Worm (Caenorhabditis elegans) whole organism, mixed stage, embryonic: ENCODE measurements around the gene F28C6.5.

Experiments used
- M03D4.4 ChIP-seq: sonication (generic microtip); optimal IDR thresholded peaks from 2 replicates; lab custom pipeline; 2017; ENCODE audit warnings: mild to moderate bottlenecking, missing genetic modification characterization, missing compliant biosample characterization
- bed-3 ChIP-seq: fragments of 200-800 bp; sonication (Bioruptor generic); optimal IDR thresholded peaks from 3 replicates; lab custom pipeline; 2018; ENCODE audit warnings: mild to moderate bottlenecking, missing genetic modification characterization, moderate library complexity, missing compliant biosample characterization
- ceh-39 ChIP-seq: fragments of 150-350 bp; optimal IDR thresholded peaks from 2 replicates; lab custom pipeline; 2014; ENCODE audit warnings: missing biosample characterization, missing genetic modification characterization
- ceh-43 ChIP-seq: fragments of 200-800 bp; sonication (Bioruptor generic); optimal IDR thresholded peaks from 2 replicates; lab custom pipeline; 2018; ENCODE audit warnings: mild to moderate bottlenecking, missing genetic modification characterization, moderate library complexity, missing compliant biosample characterization
- ceh-83 ChIP-seq: fragments of 200-800 bp; sonication (Bioruptor generic); optimal IDR thresholded peaks from 2 replicates; lab custom pipeline; 2018; ENCODE audit warnings: mild to moderate bottlenecking, missing genetic modification characterization, missing compliant biosample characterization
- ces-1 ChIP-seq: fragments of 150-350 bp; optimal IDR thresholded peaks from 2 replicates; lab custom pipeline; 2014; ENCODE audit warnings: missing biosample characterization, missing genetic modification reagents, missing genetic modification characterization
- elt-1 ChIP-seq: sonication (generic microtip); optimal IDR thresholded peaks from 2 replicates; lab custom pipeline; 2017; ENCODE audit warnings: missing genetic modification characterization, mild to moderate bottlenecking, missing compliant biosample characterization, antibody characterized with exemption, moderate library complexity, borderline replicate concordance; ENCODE audit not compliant: insufficient read depth
- flh-1 ChIP-seq: fragments of 200-800 bp; sonication (Bioruptor generic); optimal IDR thresholded peaks from 2 replicates; lab custom pipeline; 2018; ENCODE audit warnings: mild to moderate bottlenecking, missing genetic modification characterization, moderate library complexity, missing compliant biosample characterization
- ham-2 ChIP-seq: fragments of 200-800 bp; sonication (Bioruptor generic); optimal IDR thresholded peaks from 2 replicates; lab custom pipeline; 2018; ENCODE audit warnings: mild to moderate bottlenecking, missing genetic modification characterization, missing compliant biosample characterization
- hlh-1 ChIP-seq: fragments of 150-350 bp; optimal IDR thresholded peaks from 2 replicates; lab custom pipeline; 2014; ENCODE audit warnings: missing biosample characterization, missing genetic modification reagents, missing genetic modification characterization
- lin-13 ChIP-seq: fragments of 150-350 bp; optimal IDR thresholded peaks from 2 replicates; lab custom pipeline; 2014; ENCODE audit warnings: missing biosample characterization, missing genetic modification characterization
- lin-32 ChIP-seq: fragments of 200-800 bp; sonication (Bioruptor generic); optimal IDR thresholded peaks from 2 replicates; lab custom pipeline; 2018; ENCODE audit warnings: mild to moderate bottlenecking, missing genetic modification characterization, missing compliant biosample characterization
- lsy-2 ChIP-seq: fragments of 150-350 bp; optimal IDR thresholded peaks from 2 replicates; lab custom pipeline; 2014; ENCODE audit warnings: missing biosample characterization, missing genetic modification characterization
- mep-1 ChIP-seq: fragments of 150-350 bp; optimal IDR thresholded peaks from 2 replicates; lab custom pipeline; 2017; ENCODE audit warnings: missing biosample characterization, missing genetic modification reagents, missing genetic modification characterization, inconsistent platforms
- mls-2 ChIP-seq: sonication (generic microtip); optimal IDR thresholded peaks from 2 replicates; lab custom pipeline; 2016; ENCODE audit warnings: mild to moderate bottlenecking, missing genetic modification characterization, moderate library complexity, missing compliant biosample characterization
- nhr-12 ChIP-seq: fragments of 150-350 bp; optimal IDR thresholded peaks from 2 replicates; lab custom pipeline; 2014; ENCODE audit warnings: missing biosample characterization, missing genetic modification characterization
- nhr-2 ChIP-seq: fragments of 150-350 bp; optimal IDR thresholded peaks from 2 replicates; lab custom pipeline; 2014; ENCODE audit warnings: missing biosample characterization, missing genetic modification characterization
- nhr-237 ChIP-seq: fragments of 150-350 bp; optimal IDR thresholded peaks from 2 replicates; lab custom pipeline; 2014; ENCODE audit warnings: missing biosample characterization, missing genetic modification characterization
- nhr-28 ChIP-seq: fragments of 150-350 bp; optimal IDR thresholded peaks from 2 replicates; lab custom pipeline; 2014; ENCODE audit warnings: missing biosample characterization, missing genetic modification characterization
- nhr-76 ChIP-seq: sonication (generic microtip); optimal IDR thresholded peaks from 2 replicates; lab custom pipeline; 2017; ENCODE audit warnings: missing biosample characterization, missing genetic modification characterization
- pha-4 ChIP-seq: fragments of 150-350 bp; optimal IDR thresholded peaks from 2 replicates; lab custom pipeline; 2018; ENCODE audit warnings: missing biosample characterization, missing genetic modification reagents, missing genetic modification characterization
- sem-2 ChIP-seq: fragments of 200-800 bp; sonication (Bioruptor generic); optimal IDR thresholded peaks from 2 replicates; lab custom pipeline; 2018; ENCODE audit warnings: mild to moderate bottlenecking, missing genetic modification characterization, missing compliant biosample characterization
- snpc-4 ChIP-seq: fragments of 150-350 bp; optimal IDR thresholded peaks from 2 replicates; lab custom pipeline; 2014; ENCODE audit warnings: missing biosample characterization, missing genetic modification characterization
- sptf-1 ChIP-seq: sonication (generic microtip); optimal IDR thresholded peaks from 2 replicates; lab custom pipeline; 2017; ENCODE audit warnings: mild to moderate bottlenecking, missing genetic modification characterization, moderate library complexity, missing compliant biosample characterization
- tbx-8 ChIP-seq: fragments of 200-800 bp; sonication (Bioruptor generic); optimal IDR thresholded peaks from 2 replicates; lab custom pipeline; 2018; ENCODE audit warnings: mild to moderate bottlenecking, missing genetic modification characterization, moderate library complexity, missing compliant biosample characterization
- unc-120 ChIP-seq: sonication (generic microtip); optimal IDR thresholded peaks from 2 replicates; lab custom pipeline; 2017; ENCODE audit warnings: missing genetic modification characterization, missing compliant biosample characterization; ENCODE audit not compliant: poor library complexity, severe bottlenecking
- unc-39 ChIP-seq: fragments of 150-350 bp; optimal IDR thresholded peaks from 2 replicates; lab custom pipeline; 2014; ENCODE audit warnings: missing biosample characterization, missing genetic modification characterization
- unc-62 ChIP-seq: fragments of 150-350 bp; optimal IDR thresholded peaks from 2 replicates; lab custom pipeline; 2014; ENCODE audit warnings: missing biosample characterization, missing genetic modification reagents, missing genetic modification characterization
- zip-8 ChIP-seq: fragments of 150-350 bp; optimal IDR thresholded peaks from 2 replicates; lab custom pipeline; 2014; ENCODE audit warnings: missing biosample characterization, missing genetic modification characterization
- ztf-11 ChIP-seq: fragments of 150-350 bp; optimal IDR thresholded peaks from 2 replicates; lab custom pipeline; 2014; ENCODE audit warnings: missing biosample characterization, missing genetic modification characterization

The F28C6.5 gene

ce11 chrII:8602337-8602944, 3.1 kb downstream of the F28C6.5 start, which contains the start of the genes cpf-1 and rpl-26:
TSS of gene cpf-1 (minus strand) at chrII:8602440.
TSS of gene rpl-26 (plus strand) at chrII:8602785.
- TF ChIP-seq ztf-11 (tag; lab: Kevin White, UChicago) (no peak), unc-62 (no peak), ceh-39 (tag; lab: Kevin White, UChicago) (peak; percentile 7), mep-1 (tag; lab: Kevin White, UChicago) (peak; percentile 74), unc-120 (tag; lab: Kevin White, UChicago) (no peak), ces-1 (GFP tag; lab: Kevin White, UChicago) (peak; percentile 49), unc-39 (tag; lab: Kevin White, UChicago) (no peak), hlh-1 (tag; lab: Kevin White, UChicago) (peak; percentile 1), lsy-2 (peak; percentile 78), nhr-28 (tag; lab: Kevin White, UChicago) (no peak), pha-4 (tag; lab: Kevin White, UChicago) (peak; percentile 32), ham-2 (GFP tag; lab: Kevin White, UChicago) (no peak), nhr-237 (peak; percentile 54), lin-32 (GFP tag; lab: Kevin White, UChicago) (no peak)
- TF ChIP-seq, all 35 proteins: peak for 7

- TF ChIP-seq ces-1 (GFP tag; lab: Kevin White, UChicago) (peak; percentile 62), ceh-39 (tag; lab: Kevin White, UChicago) (no peak), tbx-8 (GFP tag; lab: Kevin White, UChicago) (no peak), lsy-2 (peak; percentile 33), lin-32 (GFP tag; lab: Kevin White, UChicago) (no peak), mls-2 (tag; lab: Kevin White, UChicago) (no peak), sem-2 (GFP tag; lab: Kevin White, UChicago) (no peak), nhr-12 (tag; lab: Kevin White, UChicago) (no peak), nhr-2 (tag; lab: Kevin White, UChicago) (no peak), M03D4.4 (tag; lab: Kevin White, UChicago) (no peak), nhr-76 (tag; lab: Kevin White, UChicago) (no peak), snpc-4 (tag; lab: Kevin White, UChicago) (no peak)
Measured at ce11 chrII:8603567-8604359, 4.4 kb downstream of the F28C6.5 start, which contains the start of gene suf-1. TSS of gene suf-1 (plus strand) at chrII:8603846.

ce11 chrII:8606549-8606948, 7.2 kb downstream of the F28C6.5 start, which contains the start of gene F28C6.8:
TSS of gene F28C6.8 (plus strand) at chrII:8606849.
- TF ChIP-seq ces-1 (GFP tag; lab: Kevin White, UChicago): no peak
- TF ChIP-seq M03D4.4 (tag; lab: Kevin White, UChicago): no peak
- TF ChIP-seq lin-13 (tag; lab: Kevin White, UChicago): no peak
- TF ChIP-seq hlh-1 (tag; lab: Kevin White, UChicago): no peak
- TF ChIP-seq nhr-12 (tag; lab: Kevin White, UChicago): no peak

ce11 chrII:8607662-8608061, 8.3 kb downstream of the F28C6.5 start, which contains the start of gene F28C6.10:
TSS of gene F28C6.10 (plus strand) at chrII:8607962.
- TF ChIP-seq bed-3 (GFP tag; lab: Kevin White, UChicago): no peak
- no peak for TF ChIP-seq sptf-1
- no peak for TF ChIP-seq lin-32 (GFP tag; lab: Kevin White, UChicago)
- TF ChIP-seq nhr-237: no peak
- no peak for TF ChIP-seq zip-8
- TF ChIP-seq ceh-83 (GFP tag; lab: Kevin White, UChicago): no peak
- no peak for TF ChIP-seq nhr-28 (tag; lab: Kevin White, UChicago)
- TF ChIP-seq lin-13 (tag; lab: Kevin White, UChicago): no peak
- no peak for TF ChIP-seq pha-4 (tag; lab: Kevin White, UChicago)
- TF ChIP-seq M03D4.4 (tag; lab: Kevin White, UChicago): no peak
- no peak for TF ChIP-seq nhr-12 (tag; lab: Kevin White, UChicago)
- TF ChIP-seq flh-1 (GFP tag; lab: Kevin White, UChicago): no peak
- TF ChIP-seq elt-1 (tag; lab: Kevin White, UChicago): no peak
- TF ChIP-seq sem-2 (GFP tag; lab: Kevin White, UChicago): no peak
- TF ChIP-seq ceh-43 (GFP tag; lab: Kevin White, UChicago): no peak
- no peak for TF ChIP-seq ztf-11 (tag; lab: Kevin White, UChicago)
- no peak for TF ChIP-seq unc-39 (tag; lab: Kevin White, UChicago)
